Fruit fly (Drosophila melanogaster) whole organism, embryonic: ENCODE results near the gene CG9497.

Source experiments
- CG11085 ChIP-seq: fragments of 200-800 bp; sonication (Bioruptor generic); IDR thresholded peaks from 2 replicates; pipeline ENCODE4 v1.3.6; 2022; ENCODE audit warnings: missing biosample characterization, missing genetic modification characterization
- CG12236 ChIP-seq: fragments of 200-800 bp; sonication (Bioruptor generic); optimal IDR thresholded peaks from 2 replicates; lab custom pipeline; 2016; ENCODE audit warnings: missing biosample characterization, missing genetic modification characterization
- CG9609 ChIP-seq: fragments of 200-800 bp; sonication (Bioruptor generic); optimal IDR thresholded peaks from 3 replicates; lab custom pipeline; 2016; ENCODE audit warnings: missing biosample characterization, missing genetic modification characterization
- CTCF ChIP-seq: fragments of 200-800 bp; sonication (Bioruptor generic); optimal IDR thresholded peaks from 2 replicates; lab custom pipeline; 2017; ENCODE audit warnings: missing biosample characterization, mild to moderate bottlenecking, missing genetic modification characterization, moderate library complexity
- Hr39 ChIP-seq: fragments of >200 bp; optimal IDR thresholded peaks from 2 replicates; lab custom pipeline; 2017
- ftz-f1 ChIP-seq: fragments of 200-800 bp; sonication (Bioruptor generic); optimal IDR thresholded peaks from 2 replicates; lab custom pipeline; 2016; ENCODE audit warnings: missing biosample characterization, missing genetic modification characterization
- gt ChIP-seq: fragments of 200-800 bp; sonication (Bioruptor generic); IDR thresholded peaks from 2 replicates; pipeline ENCODE4 v1.3.6; 2022; ENCODE audit warnings: missing biosample characterization, missing genetic modification characterization
- slbo ChIP-seq: fragments of 200-800 bp; sonication (Bioruptor generic); IDR thresholded peaks from 2 replicates; pipeline ENCODE4 v1.3.6; 2022; ENCODE audit warnings: missing biosample characterization, missing genetic modification characterization

- TF ChIP-seq CG12236 (GFP tag; lab: Kevin White, UChicago) (peak; percentile 29), CTCF (no peak), slbo (GFP tag; lab: Robert Waterston, UW) (peak; percentile 94), CG9609 (GFP tag; lab: Kevin White, UChicago) (peak; percentile 51), ftz-f1 (GFP tag; lab: Kevin White, UChicago) (no peak), Hr39 (lab: Kevin White, UChicago) (no peak), CG11085 (peak; percentile 76), gt (GFP tag; lab: Robert Waterston, UW) (peak; percentile 38; the same call in 1 of the 2 replicates)
These were observed 3.6 kb upstream of the CG9497 start for dm6 chr2L:6351809-6352182.
